Fruit fly (Drosophila melanogaster) whole organism, embryonic: ENCODE results near the gene CG1774.

ENCODE experiments used
- CG10321 ChIP-seq: fragments of 200-800 bp; sonication (Bioruptor generic); IDR thresholded peaks from 2 replicates; pipeline ENCODE4 v1.3.6; 2022; ENCODE audit warnings: missing biosample characterization, missing genetic modification characterization
- CG10565 ChIP-seq: fragments of 200-800 bp; sonication (Bioruptor generic); optimal IDR thresholded peaks from 3 replicates; lab custom pipeline; 2016; ENCODE audit warnings: missing biosample characterization, mild to moderate bottlenecking, missing genetic modification characterization
- CG10654 ChIP-seq: fragments of 200-800 bp; sonication (Bioruptor generic); optimal IDR thresholded peaks from 2 replicates; lab custom pipeline; 2016; ENCODE audit warnings: missing biosample characterization, missing genetic modification characterization
- CG11085 ChIP-seq: fragments of 200-800 bp; sonication (Bioruptor generic); IDR thresholded peaks from 2 replicates; pipeline ENCODE4 v1.3.6; 2022; ENCODE audit warnings: missing biosample characterization, missing genetic modification characterization
- CG12155 ChIP-seq: fragments of 200-800 bp; sonication (Bioruptor generic); optimal IDR thresholded peaks from 3 replicates; lab custom pipeline; 2016; ENCODE audit warnings: missing biosample characterization, missing genetic modification characterization
- CG12659 ChIP-seq: fragments of 200-800 bp; sonication (Bioruptor generic); optimal IDR thresholded peaks from 3 replicates; lab custom pipeline; 2017; ENCODE audit warnings: mild to moderate bottlenecking, missing biosample characterization, missing genetic modification reagents, missing genetic modification characterization
- CG13296 ChIP-seq: fragments of 200-800 bp; sonication (Bioruptor generic); optimal IDR thresholded peaks from 3 replicates; lab custom pipeline; 2018; ENCODE audit warnings: missing biosample characterization, mild to moderate bottlenecking, missing genetic modification characterization
- CG14710 ChIP-seq: fragments of 200-800 bp; sonication (Bioruptor generic); optimal IDR thresholded peaks from 3 replicates; lab custom pipeline; 2019; ENCODE audit warnings: missing biosample characterization, mild to moderate bottlenecking, missing genetic modification characterization, moderate library complexity
- CG1602 ChIP-seq: fragments of 200-800 bp; sonication (Bioruptor generic); optimal IDR thresholded peaks from 3 replicates; lab custom pipeline; 2016; ENCODE audit warnings: missing biosample characterization, missing genetic modification characterization
- CG16813 ChIP-seq: fragments of 200-800 bp; sonication (Bioruptor generic); IDR thresholded peaks from 3 replicates; pipeline ENCODE4 v1.3.6; 2022; ENCODE audit warnings: missing biosample characterization, missing genetic modification characterization; ENCODE audit not compliant: partially characterized antibody
- CG18599 ChIP-seq: fragments of 200-800 bp; sonication (Bioruptor generic); optimal IDR thresholded peaks from 3 replicates; lab custom pipeline; 2017; ENCODE audit warnings: missing biosample characterization, missing genetic modification characterization, mild to moderate bottlenecking, moderate library complexity, missing genetic modification reagents
- CG2116 ChIP-seq: fragments of 200-800 bp; sonication (Bioruptor generic); optimal IDR thresholded peaks from 3 replicates; lab custom pipeline; 2018; ENCODE audit warnings: missing biosample characterization, mild to moderate bottlenecking, missing genetic modification characterization
- CG2678 ChIP-seq: fragments of 200-800 bp; sonication (Bioruptor generic); optimal IDR thresholded peaks from 3 replicates; lab custom pipeline; 2019; ENCODE audit warnings: missing biosample characterization, mild to moderate bottlenecking, missing genetic modification characterization, moderate library complexity
- CG2875 ChIP-seq: fragments of 200-800 bp; sonication (Bioruptor generic); optimal IDR thresholded peaks from 2 replicates; lab custom pipeline; 2017; ENCODE audit warnings: missing biosample characterization, mild to moderate bottlenecking, missing genetic modification characterization, missing genetic modification reagents
- CG31388 ChIP-seq: fragments of 200-800 bp; sonication (Bioruptor generic); optimal IDR thresholded peaks from 2 replicates; lab custom pipeline; 2016; ENCODE audit warnings: missing biosample characterization, missing genetic modification characterization
- CG32767 ChIP-seq: fragments of 200-800 bp; sonication (Bioruptor generic); IDR thresholded peaks from 2 replicates; pipeline ENCODE4 v1.3.6; 2022; ENCODE audit warnings: missing biosample characterization, missing genetic modification characterization
- CG3726 ChIP-seq: fragments of 200-800 bp; sonication (Bioruptor generic); IDR thresholded peaks from 3 replicates; pipeline ENCODE4, ENCODE4 v1.3.6; 2022; ENCODE audit warnings: missing biosample characterization, missing genetic modification characterization
- CG6272 ChIP-seq: fragments of 200-800 bp; sonication (Bioruptor generic); IDR thresholded peaks from 2 replicates; pipeline ENCODE4 v1.3.6; 2022; ENCODE audit warnings: missing biosample characterization, missing genetic modification characterization
- CG8765 ChIP-seq: fragments of 200-800 bp; sonication (Bioruptor generic); IDR thresholded peaks from 2 replicates; pipeline ENCODE4 v1.3.6; 2022; ENCODE audit warnings: missing biosample characterization, missing genetic modification characterization
- CrebB ChIP-seq: fragments of 200-800 bp; sonication (Bioruptor generic); optimal IDR thresholded peaks from 3 replicates; lab custom pipeline; 2018; ENCODE audit warnings: missing biosample characterization, mild to moderate bottlenecking, missing genetic modification characterization
- E2f1 ChIP-seq: fragments of 200-800 bp; sonication (Bioruptor generic); IDR thresholded peaks from 2 replicates; pipeline ENCODE4 v1.3.6; 2022; ENCODE audit warnings: missing biosample characterization, missing genetic modification characterization
- ERR ChIP-seq: fragments of 200-800 bp; sonication (Bioruptor generic); optimal IDR thresholded peaks from 2 replicates; lab custom pipeline; 2016; ENCODE audit warnings: missing biosample characterization, missing genetic modification characterization
- Eip74EF ChIP-seq, 2 experiments: fragments of 200-800 bp in 1 of 2; fragments of >200 bp in 1 of 2; sonication (Bioruptor generic) in 1 of 2; optimal IDR thresholded peaks; 2 replicates each; lab custom pipeline; 2017 to 2019; ENCODE audit warnings: missing biosample characterization in 2 of 2, missing genetic modification characterization in 2 of 2, mild to moderate bottlenecking in 1 of 2, moderate library complexity in 1 of 2
- Ets97D ChIP-seq: fragments of 200-800 bp; sonication (Bioruptor generic); optimal IDR thresholded peaks from 3 replicates; lab custom pipeline; 2016; ENCODE audit warnings: missing biosample characterization, missing genetic modification characterization
- Fer3 ChIP-seq: fragments of 200-800 bp; sonication (Bioruptor generic); optimal IDR thresholded peaks from 2 replicates; lab custom pipeline; 2018; ENCODE audit warnings: missing biosample characterization, mild to moderate bottlenecking, missing genetic modification characterization, moderate library complexity
- HLHmδ ChIP-seq: fragments of 200-800 bp; sonication (Bioruptor generic); optimal IDR thresholded peaks from 2 replicates; lab custom pipeline; 2018; ENCODE audit warnings: missing biosample characterization, mild to moderate bottlenecking, missing genetic modification characterization, moderate library complexity
- Hr51 ChIP-seq, 2 experiments: fragments of 200-800 bp; sonication (Bioruptor generic); optimal IDR thresholded peaks; 2 replicates in 1 of 2; 3 replicates in 1 of 2; lab custom pipeline; 2016 to 2018; ENCODE audit warnings: missing biosample characterization in 2 of 2, missing genetic modification characterization in 2 of 2, mild to moderate bottlenecking in 1 of 2, moderate library complexity in 1 of 2
- Jarid2 ChIP-seq: fragments of 200-800 bp; sonication (Bioruptor generic); optimal IDR thresholded peaks from 3 replicates; lab custom pipeline; 2017; ENCODE audit warnings: mild to moderate bottlenecking, missing biosample characterization, missing genetic modification reagents, missing genetic modification characterization
- Taf1 ChIP-seq: fragments of 200-800 bp; sonication (Bioruptor generic); IDR thresholded peaks from 2 replicates; pipeline ENCODE4 v1.3.6; 2022; ENCODE audit warnings: missing biosample characterization, missing genetic modification characterization
- danr ChIP-seq: fragments of 200-800 bp; sonication (Bioruptor generic); IDR thresholded peaks from 2 replicates; pipeline ENCODE4 v1.3.6; 2022; ENCODE audit warnings: missing biosample characterization, missing genetic modification characterization
- dmrt11E ChIP-seq: fragments of 200-800 bp; sonication (Bioruptor generic); optimal IDR thresholded peaks from 3 replicates; lab custom pipeline; 2018; ENCODE audit warnings: missing biosample characterization, mild to moderate bottlenecking, missing genetic modification characterization, moderate library complexity
- exex ChIP-seq: fragments of 200-800 bp; sonication (Bioruptor generic); optimal IDR thresholded peaks from 4 replicates; lab custom pipeline; 2018; ENCODE audit warnings: missing biosample characterization, mild to moderate bottlenecking, missing genetic modification characterization, moderate library complexity
- ind ChIP-seq: fragments of 200-800 bp; sonication (Bioruptor generic); optimal IDR thresholded peaks from 3 replicates; lab custom pipeline; 2016; ENCODE audit warnings: missing biosample characterization, missing genetic modification characterization
- jing ChIP-seq: fragments of 200-800 bp; sonication (Bioruptor generic); optimal IDR thresholded peaks from 2 replicates; lab custom pipeline; 2018; ENCODE audit warnings: missing biosample characterization, mild to moderate bottlenecking, missing genetic modification characterization
- kay ChIP-seq: fragments of 200-800 bp; sonication (Bioruptor generic); optimal IDR thresholded peaks from 2 replicates; lab custom pipeline; 2016; ENCODE audit warnings: missing biosample characterization, missing genetic modification characterization
- knrl ChIP-seq: fragments of 200-800 bp; sonication (Bioruptor generic); IDR thresholded peaks from 3 replicates; pipeline ENCODE4 v1.3.6; 2022; ENCODE audit warnings: missing biosample characterization, missing genetic modification characterization; ENCODE audit not compliant: partially characterized antibody
- lab ChIP-seq: fragments of 200-800 bp; sonication (Bioruptor generic); optimal IDR thresholded peaks from 3 replicates; lab custom pipeline; 2017; ENCODE audit warnings: missing biosample characterization, missing genetic modification characterization, mild to moderate bottlenecking, moderate library complexity, missing genetic modification reagents
- nerfin-1 ChIP-seq: fragments of 200-800 bp; sonication (Bioruptor generic); optimal IDR thresholded peaks from 3 replicates; lab custom pipeline; 2019; ENCODE audit warnings: missing biosample characterization, mild to moderate bottlenecking, missing genetic modification characterization, moderate library complexity
- nom ChIP-seq: fragments of 200-800 bp; sonication (Bioruptor generic); optimal IDR thresholded peaks from 2 replicates; lab custom pipeline; 2017; ENCODE audit warnings: missing biosample characterization, missing genetic modification characterization, mild to moderate bottlenecking, moderate library complexity, missing genetic modification reagents
- pho ChIP-seq: fragments of 200-800 bp; sonication (Bioruptor generic); optimal IDR thresholded peaks from 2 replicates; lab custom pipeline; 2016; ENCODE audit warnings: missing biosample characterization, missing genetic modification characterization
- sd ChIP-seq: fragments of 200-800 bp; sonication (Bioruptor generic); optimal IDR thresholded peaks from 3 replicates; lab custom pipeline; 2018; ENCODE audit warnings: missing biosample characterization, mild to moderate bottlenecking, missing genetic modification characterization, moderate library complexity
- sens ChIP-seq: fragments of 200-800 bp; sonication (Bioruptor generic); peaks from one replicate; lab custom pipeline; 2016; ENCODE audit warnings: missing biosample characterization, missing genetic modification characterization
- slbo ChIP-seq: fragments of 200-800 bp; sonication (Bioruptor generic); IDR thresholded peaks from 2 replicates; pipeline ENCODE4 v1.3.6; 2022; ENCODE audit warnings: missing biosample characterization, missing genetic modification characterization
- sr ChIP-seq: fragments of 200-800 bp; sonication (Bioruptor generic); IDR thresholded peaks from 3 replicates; pipeline ENCODE4 v1.3.6; 2022; ENCODE audit warnings: missing biosample characterization, missing genetic modification characterization
- stwl ChIP-seq: fragments of 200-800 bp; sonication (Bioruptor generic); optimal IDR thresholded peaks from 3 replicates; lab custom pipeline; 2018; ENCODE audit warnings: missing biosample characterization, mild to moderate bottlenecking, missing genetic modification characterization, moderate library complexity
- tll ChIP-seq, 2 experiments: fragments of 200-800 bp in 1 of 2; fragments of >200 bp in 1 of 2; sonication (Bioruptor generic) in 1 of 2; optimal IDR thresholded peaks; 2 replicates each; lab custom pipeline; 2017 to 2019; ENCODE audit warnings: missing biosample characterization in 2 of 2, missing genetic modification characterization in 2 of 2, mild to moderate bottlenecking in 1 of 2, moderate library complexity in 1 of 2
- unpg ChIP-seq: fragments of 200-800 bp; sonication (Bioruptor generic); optimal IDR thresholded peaks from 3 replicates; lab custom pipeline; 2018; ENCODE audit warnings: missing biosample characterization, mild to moderate bottlenecking, missing genetic modification characterization, moderate library complexity
- vfl ChIP-seq: fragments of 200-800 bp; sonication (Bioruptor generic); optimal IDR thresholded peaks from 2 replicates; lab custom pipeline; 2016; ENCODE audit warnings: missing biosample characterization, missing genetic modification characterization

Gene CG1774

dm6 chr3R:31592256-31592879 is at the start of gene CG1774 (continued):
- TF ChIP-seq CG13296 = peak; percentile 77
- peak; percentile 95 for TF ChIP-seq CG18599 (GFP tag; lab: Kevin White, UChicago)
- TF ChIP-seq CG11085 (GFP tag; lab: Robert Waterston, UW) = peak; percentile 61; the same call in 1 of the 2 replicates
- TF ChIP-seq Ets97D (GFP tag; lab: Kevin White, UChicago) = peak; percentile 26
- peak; percentile 92 for TF ChIP-seq sens
- TF ChIP-seq sr (GFP tag; lab: Robert Waterston, UW) = no peak
- TF ChIP-seq stwl (tag; lab: Kevin White, UChicago) = no peak
- no peak for TF ChIP-seq CG31388 (GFP tag; lab: Kevin White, UChicago)
- TF ChIP-seq CG10654 (GFP tag; lab: Kevin White, UChicago) = peak; percentile 65
- TF ChIP-seq exex (tag; lab: Kevin White, UChicago) = peak; percentile 86
- peak; percentile 43 for TF ChIP-seq dmrt11E (tag; lab: Kevin White, UChicago)
- peak; percentile 94 for TF ChIP-seq lab (GFP tag; lab: Kevin White, UChicago)
- TF ChIP-seq CG16813 (GFP tag; lab: Robert Waterston, UW) = no peak
- TF ChIP-seq E2f1 = peak; percentile 67
- no peak; the same call in 1 of the 2 replicates for TF ChIP-seq danr
- no peak for TF ChIP-seq nom
- TF ChIP-seq CG2678 = peak; percentile 91
- no peak for TF ChIP-seq CG3726
- TF ChIP-seq CrebB (tag; lab: Kevin White, UChicago) = peak; percentile 54
- no peak for TF ChIP-seq HLHmδ (GFP tag; lab: Kevin White, UChicago)
- peak; percentile 88 for TF ChIP-seq ERR (GFP tag; lab: Kevin White, UChicago)
- TF ChIP-seq Taf1 (GFP tag; lab: Robert Waterston, UW) = peak; percentile 59
- TF ChIP-seq jing (GFP tag; lab: Kevin White, UChicago) = no peak
- TF ChIP-seq CG10321 = 0 out of 2 replicates have a peak, but pooled peaks have one; percentile 32
- peak; percentile 18 for TF ChIP-seq CG2116 (GFP tag; lab: Kevin White, UChicago)
- TF ChIP-seq kay (GFP tag; lab: Kevin White, UChicago) = peak; percentile 68
- TF ChIP-seq CG8765 (GFP tag; lab: Robert Waterston, UW) = peak; percentile 40; the same call in 1 of the 2 replicates
- TF ChIP-seq pho (GFP tag; lab: Kevin White, UChicago) = peak; percentile 76
- peak; percentile 80 for TF ChIP-seq CG12659 (GFP tag; lab: Kevin White, UChicago)
- TF ChIP-seq CG1602 (GFP tag; lab: Kevin White, UChicago) = peak; percentile 47
- TF ChIP-seq tll (GFP tag; optimal IDR thresholded peaks at IDR 0.05; lab: Kevin White, UChicago) = no peak
- peak; percentile 36 for TF ChIP-seq CG2875
- no peak for TF ChIP-seq CG10565
- no peak for TF ChIP-seq knrl
- peak; percentile 83 for TF ChIP-seq CG12155 (GFP tag; lab: Kevin White, UChicago)
- TF ChIP-seq Jarid2 (GFP tag; lab: Kevin White, UChicago) = peak; percentile 28
- peak; percentile 35; the same call in 1 of the 2 replicates for TF ChIP-seq CG32767 (GFP tag; lab: Robert Waterston, UW)
- TF ChIP-seq vfl = peak; percentile 69
- TF ChIP-seq CG14710 (tag; lab: Kevin White, UChicago) = peak; percentile 35
- TF ChIP-seq Fer3 (tag; lab: Kevin White, UChicago) = peak; percentile 88
- TF ChIP-seq Eip74EF (GFP tag; optimal IDR thresholded peaks at IDR 0.05; lab: Kevin White, UChicago) = peak in 1 of 2 experiments; percentile 37
- TF ChIP-seq unpg = peak; percentile 78
- peak; percentile 51 for TF ChIP-seq sd (tag; lab: Kevin White, UChicago)
- TF ChIP-seq slbo (GFP tag; lab: Robert Waterston, UW) = peak; percentile 91
- TF ChIP-seq CG6272 = peak; percentile 57
- TF ChIP-seq ind (GFP tag; lab: Kevin White, UChicago) = peak; percentile 81
- TF ChIP-seq Hr51 (GFP tag; optimal IDR thresholded peaks at IDR 0.05; lab: Kevin White, UChicago) = peak; percentile 16 to 73
- TF ChIP-seq nerfin-1 (tag; lab: Kevin White, UChicago) = no peak
